Worm (Caenorhabditis elegans): ENCODE measurements around the gene glb-29.

ce11 chrII:12051601-12052000, 42.7 kb downstream of the glb-29 start:
- TF ChIP-seq mdl-1 (tag; optimal IDR thresholded peaks at IDR 0.05) (peak in 1 of 2 experiments; percentile 78), cey-2 (tag; optimal IDR thresholded peaks at IDR 0.05; ENCODE audit: borderline replicate concordance, insufficient read depth) (no peak), zag-1 (tag; optimal IDR thresholded peaks at IDR 0.05) (no peak), hmg-1.1 (GFP tag; IDR thresholded peaks at IDR 0.05) (no peak), unc-39 (tag; optimal IDR thresholded peaks at IDR 0.05) (no peak), mxl-3 (GFP tag; optimal IDR thresholded peaks at IDR 0.05) (peak; percentile 28), nhr-11 (tag; optimal IDR thresholded peaks at IDR 0.05) (no peak), sdz-12 (GFP tag; optimal IDR thresholded peaks at IDR 0.05) (no peak), dmd-9 (GFP tag; IDR thresholded peaks at IDR 0.05) (no peak), lsy-2 (tag; optimal IDR thresholded peaks at IDR 0.05) (peak in 1 of 2 experiments; percentile 1), lir-3 (tag; optimal IDR thresholded peaks at IDR 0.05) (no peak), zfp-2 (tag; optimal IDR thresholded peaks at IDR 0.05) (no peak), unc-62 (GFP tag; optimal IDR thresholded peaks at IDR 0.05 in 1 of 2) (peak in 1 of 2 experiments; percentile 99), unc-62 (tag; optimal IDR thresholded peaks at IDR 0.05) (no peak), nhr-25 (tag; optimal IDR thresholded peaks at IDR 0.05; ENCODE audit: borderline replicate concordance, insufficient read depth) (no peak)

All from whole organism, L4 larva.